Worm (Caenorhabditis elegans) whole organism, late embryonic: ENCODE results near the gene clec-197.

Experiments used
- C08G9.2 ChIP-seq: sonication (generic microtip); optimal IDR thresholded peaks from 2 replicates; lab custom pipeline; 2016; ENCODE audit warnings: mild to moderate bottlenecking, missing genetic modification characterization, moderate library complexity, missing compliant biosample characterization
- ceh-14 ChIP-seq: sonication (generic microtip); optimal IDR thresholded peaks from 2 replicates; lab custom pipeline; 2016; ENCODE audit warnings: missing genotype, missing genetic modification characterization, missing compliant biosample characterization
- ceh-19 ChIP-seq: fragments of 200-800 bp; sonication (Bioruptor generic); optimal IDR thresholded peaks from 2 replicates; lab custom pipeline; 2018; ENCODE audit warnings: mild to moderate bottlenecking, missing genetic modification characterization, missing compliant biosample characterization
- ceh-34 ChIP-seq: sonication (generic microtip); optimal IDR thresholded peaks from 2 replicates; lab custom pipeline; 2016; ENCODE audit warnings: mild to moderate bottlenecking, missing genetic modification characterization, missing compliant biosample characterization
- dve-1 ChIP-seq: sonication (generic microtip); optimal IDR thresholded peaks from 2 replicates; lab custom pipeline; 2017; ENCODE audit warnings: antibody characterized with exemption, mild to moderate bottlenecking, missing genetic modification characterization, missing compliant biosample characterization
- ets-4 ChIP-seq: sonication (generic microtip); optimal IDR thresholded peaks from 2 replicates; lab custom pipeline; 2016; ENCODE audit warnings: missing genetic modification characterization, missing compliant biosample characterization
- eyg-1 ChIP-seq: sonication (generic microtip); optimal IDR thresholded peaks from 2 replicates; lab custom pipeline; 2016; ENCODE audit warnings: missing genotype, missing genetic modification characterization, missing compliant biosample characterization
- fkh-10 ChIP-seq: fragments of 150-350 bp; optimal IDR thresholded peaks from 2 replicates; lab custom pipeline; 2014; ENCODE audit warnings: missing biosample characterization, missing genetic modification reagents, missing genetic modification characterization
- mec-3 ChIP-seq: sonication (generic microtip); optimal IDR thresholded peaks from 2 replicates; lab custom pipeline; 2016; ENCODE audit warnings: borderline replicate concordance, missing genetic modification characterization, missing compliant biosample characterization
- nfya-1 ChIP-seq: sonication (generic microtip); optimal IDR thresholded peaks from 2 replicates; lab custom pipeline; 2017; ENCODE audit warnings: missing genetic modification characterization, mild to moderate bottlenecking, missing compliant biosample characterization, antibody characterized with exemption, moderate library complexity
- nhr-11 ChIP-seq: fragments of 150-350 bp; optimal IDR thresholded peaks from 2 replicates; lab custom pipeline; 2014; ENCODE audit warnings: missing biosample characterization, missing genetic modification characterization
- pha-4 ChIP-seq: fragments of 150-350 bp; optimal IDR thresholded peaks from 2 replicates; lab custom pipeline; 2018; ENCODE audit warnings: missing biosample characterization, missing genetic modification reagents, missing genetic modification characterization
- unc-42 ChIP-seq: sonication (generic microtip); optimal IDR thresholded peaks from 2 replicates; lab custom pipeline; 2016; ENCODE audit warnings: missing genotype, missing genetic modification characterization, missing compliant biosample characterization

DNA sequence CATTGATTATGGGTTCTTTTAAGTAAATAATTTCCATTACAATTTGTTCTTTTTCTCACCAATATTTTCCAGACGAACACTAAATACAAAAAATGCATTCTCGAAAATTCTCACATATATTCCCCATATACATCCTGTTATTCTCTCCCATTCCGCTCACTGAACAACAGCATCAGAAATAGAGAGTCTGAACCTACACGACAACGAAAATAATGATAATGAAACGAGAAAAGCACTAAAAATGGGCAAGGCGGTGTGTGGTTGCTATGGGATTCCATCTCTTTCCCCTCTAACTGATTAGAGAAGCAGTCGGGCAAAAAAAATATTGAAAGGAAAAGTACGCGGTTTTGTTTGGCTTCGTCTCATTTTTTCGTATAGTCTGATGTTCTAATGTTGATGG is 36.5 kb upstream of the clec-197 start, which contains the start of gene C30H6.12:
- TF ChIP-seq C08G9.2 (tag; lab: Kevin White, UChicago) (no peak), fkh-10 (GFP tag; lab: Kevin White, UChicago) (no peak), ceh-19 (GFP tag; lab: Kevin White, UChicago) (no peak), unc-42 (tag; lab: Kevin White, UChicago) (no peak), dve-1 (no peak), mec-3 (tag; lab: Kevin White, UChicago) (no peak), nfya-1 (tag; lab: Kevin White, UChicago) (no peak), ceh-34 (tag; lab: Kevin White, UChicago) (no peak), ceh-14 (tag; lab: Kevin White, UChicago) (no peak), ets-4 (tag; lab: Kevin White, UChicago) (no peak), eyg-1 (tag; lab: Kevin White, UChicago) (no peak), pha-4 (tag; lab: Kevin White, UChicago) (no peak), nhr-11 (tag; lab: Kevin White, UChicago) (no peak)
